Fruit fly (Drosophila melanogaster) whole organism, embryonic: ENCODE results near the gene CG16813.

ENCODE experiments used
- Atf6 ChIP-seq: fragments of 200-800 bp; sonication (Bioruptor generic); IDR thresholded peaks from 2 replicates; pipeline ENCODE4 v1.3.6; 2022; ENCODE audit warnings: missing biosample characterization, missing genetic modification characterization
- BEAF-32 ChIP-seq: fragments of 200-800 bp; sonication (Bioruptor generic); optimal IDR thresholded peaks from 3 replicates; lab custom pipeline; 2017; ENCODE audit warnings: missing biosample characterization, missing genetic modification characterization, mild to moderate bottlenecking, moderate library complexity, missing genetic modification reagents
- Bgb ChIP-seq: fragments of 200-800 bp; sonication (Bioruptor generic); IDR thresholded peaks from 2 replicates; pipeline ENCODE4 v1.3.6; 2022; ENCODE audit warnings: missing biosample characterization, missing genetic modification characterization; ENCODE audit not compliant: partially characterized antibody
- CG11456 ChIP-seq: fragments of 200-800 bp; sonication (Bioruptor generic); IDR thresholded peaks from 3 replicates; pipeline ENCODE4 v1.3.6; 2022; ENCODE audit warnings: missing biosample characterization, missing genetic modification characterization
- CG13624 ChIP-seq: fragments of 200-800 bp; sonication (Bioruptor generic); optimal IDR thresholded peaks from 2 replicates; lab custom pipeline; 2016; ENCODE audit warnings: missing biosample characterization, missing genetic modification characterization
- CG15514 ChIP-seq: fragments of 200-800 bp; sonication (Bioruptor generic); optimal IDR thresholded peaks from 3 replicates; lab custom pipeline; 2017; ENCODE audit warnings: missing biosample characterization, missing genetic modification characterization, mild to moderate bottlenecking, moderate library complexity, missing genetic modification reagents
- CG16813 ChIP-seq: fragments of 200-800 bp; sonication (Bioruptor generic); IDR thresholded peaks from 3 replicates; pipeline ENCODE4 v1.3.6; 2022; ENCODE audit warnings: missing biosample characterization, missing genetic modification characterization; ENCODE audit not compliant: partially characterized antibody
- CG17328 ChIP-seq: fragments of 200-800 bp; sonication (Bioruptor generic); IDR thresholded peaks from 2 replicates; pipeline ENCODE4 v1.3.6; 2022; ENCODE audit warnings: missing biosample characterization, missing genetic modification characterization
- CG2129 ChIP-seq: fragments of 200-800 bp; sonication (Bioruptor generic); IDR thresholded peaks from 2 replicates; pipeline ENCODE4 v1.3.6; 2022; ENCODE audit warnings: missing biosample characterization, missing genetic modification characterization; ENCODE audit not compliant: partially characterized antibody
- CG2199 ChIP-seq: fragments of 200-800 bp; sonication (Bioruptor generic); IDR thresholded peaks from 3 replicates; pipeline ENCODE4 v1.3.6; 2022; ENCODE audit warnings: missing biosample characterization, missing genetic modification characterization
- CG2875 ChIP-seq: fragments of 200-800 bp; sonication (Bioruptor generic); optimal IDR thresholded peaks from 2 replicates; lab custom pipeline; 2017; ENCODE audit warnings: missing biosample characterization, mild to moderate bottlenecking, missing genetic modification characterization, missing genetic modification reagents
- CG3065 ChIP-seq: fragments of 200-800 bp; sonication (Bioruptor generic); optimal IDR thresholded peaks from 2 replicates; lab custom pipeline; 2016; ENCODE audit warnings: missing biosample characterization, missing genetic modification characterization
- CG33213 ChIP-seq: fragments of 200-800 bp; sonication (Bioruptor generic); optimal IDR thresholded peaks from 3 replicates; lab custom pipeline; 2016; ENCODE audit warnings: missing biosample characterization, missing genetic modification characterization
- CG3847 ChIP-seq: fragments of 200-800 bp; sonication (Bioruptor generic); IDR thresholded peaks from 2 replicates; pipeline ENCODE4 v1.3.6; 2022; ENCODE audit warnings: missing biosample characterization, missing genetic modification characterization
- CG5245 ChIP-seq: fragments of 200-800 bp; sonication (Bioruptor generic); optimal IDR thresholded peaks from 3 replicates; lab custom pipeline; 2016; ENCODE audit warnings: missing biosample characterization, missing genetic modification characterization
- CG6654 ChIP-seq: fragments of 200-800 bp; sonication (Bioruptor generic); optimal IDR thresholded peaks from 2 replicates; lab custom pipeline; 2017; ENCODE audit warnings: missing biosample characterization, mild to moderate bottlenecking, missing genetic modification characterization
- CG7271 ChIP-seq: fragments of 200-800 bp; sonication (Bioruptor generic); optimal IDR thresholded peaks from 2 replicates; lab custom pipeline; 2018; ENCODE audit warnings: missing biosample characterization, mild to moderate bottlenecking, missing genetic modification characterization, moderate library complexity
- Camta ChIP-seq: fragments of 200-800 bp; sonication (Bioruptor generic); optimal IDR thresholded peaks from 2 replicates; lab custom pipeline; 2016; ENCODE audit warnings: missing biosample characterization, missing genetic modification characterization
- Chrac-16 ChIP-seq: fragments of 200-800 bp; sonication (Bioruptor generic); optimal IDR thresholded peaks from 3 replicates; lab custom pipeline; 2016; ENCODE audit warnings: missing biosample characterization, missing genetic modification characterization
- CrebB ChIP-seq: fragments of 200-800 bp; sonication (Bioruptor generic); optimal IDR thresholded peaks from 3 replicates; lab custom pipeline; 2018; ENCODE audit warnings: missing biosample characterization, mild to moderate bottlenecking, missing genetic modification characterization
- D19A ChIP-seq: fragments of 200-800 bp; optimal IDR thresholded peaks from 3 replicates; lab custom pipeline; 2019; ENCODE audit warnings: missing biosample characterization, mild to moderate bottlenecking, missing genetic modification characterization, moderate library complexity
- Deaf1 ChIP-seq: fragments of 200-800 bp; optimal IDR thresholded peaks from 3 replicates; lab custom pipeline; 2019; ENCODE audit warnings: missing biosample characterization, mild to moderate bottlenecking, missing genetic modification characterization, moderate library complexity
- Hmr ChIP-seq: fragments of 200-800 bp; sonication (Bioruptor generic); optimal IDR thresholded peaks from 3 replicates; lab custom pipeline; 2017; ENCODE audit warnings: mild to moderate bottlenecking, missing biosample characterization, missing genetic modification reagents, missing genetic modification characterization
- Lpt ChIP-seq: fragments of >200 bp; optimal IDR thresholded peaks from 2 replicates; lab custom pipeline; 2018; ENCODE audit warnings: missing biosample characterization, missing genetic modification characterization
- Med ChIP-seq: fragments of 200-800 bp; sonication (Bioruptor generic); peaks from one replicate; lab custom pipeline; 2016; ENCODE audit warnings: missing biosample characterization, missing genetic modification characterization, mild to moderate bottlenecking, inconsistent platforms, moderate library complexity
- NC2β ChIP-seq: fragments of 200-800 bp; sonication (Bioruptor generic); optimal IDR thresholded peaks from 2 replicates; lab custom pipeline; 2016; ENCODE audit warnings: missing biosample characterization, missing genetic modification characterization
- az2 ChIP-seq: fragments of 200-800 bp; sonication (Bioruptor generic); optimal IDR thresholded peaks from 3 replicates; lab custom pipeline; 2016; ENCODE audit warnings: missing biosample characterization, missing genetic modification characterization
- dati ChIP-seq: fragments of 200-800 bp; sonication (Bioruptor generic); IDR thresholded peaks from 2 replicates; pipeline ENCODE4 v1.3.6; 2022; ENCODE audit warnings: missing biosample characterization, missing genetic modification characterization
- dmrt11E ChIP-seq: fragments of 200-800 bp; sonication (Bioruptor generic); optimal IDR thresholded peaks from 3 replicates; lab custom pipeline; 2018; ENCODE audit warnings: missing biosample characterization, mild to moderate bottlenecking, missing genetic modification characterization, moderate library complexity
- ems ChIP-seq: fragments of 200-800 bp; sonication (Bioruptor generic); optimal IDR thresholded peaks from 3 replicates; lab custom pipeline; 2016; ENCODE audit warnings: missing biosample characterization, missing genetic modification characterization
- fd102C ChIP-seq: fragments of 200-800 bp; sonication (Bioruptor generic); optimal IDR thresholded peaks from 2 replicates; lab custom pipeline; 2018; ENCODE audit warnings: missing biosample characterization, mild to moderate bottlenecking, missing genetic modification characterization, moderate library complexity
- fd3F ChIP-seq: fragments of 200-800 bp; sonication (Bioruptor generic); optimal IDR thresholded peaks from 2 replicates; lab custom pipeline; 2018; ENCODE audit warnings: missing biosample characterization, mild to moderate bottlenecking, missing genetic modification characterization, moderate library complexity
- h ChIP-seq: fragments of >200 bp; optimal IDR thresholded peaks from 2 replicates; lab custom pipeline; 2017
- hbn ChIP-seq: fragments of 200-800 bp; sonication (Bioruptor generic); IDR thresholded peaks from 2 replicates; pipeline ENCODE4 v1.3.6; 2022; ENCODE audit warnings: missing biosample characterization, missing genetic modification characterization; ENCODE audit not compliant: partially characterized antibody
- ind ChIP-seq: fragments of 200-800 bp; sonication (Bioruptor generic); optimal IDR thresholded peaks from 3 replicates; lab custom pipeline; 2016; ENCODE audit warnings: missing biosample characterization, missing genetic modification characterization
- lilli ChIP-seq: fragments of 200-800 bp; sonication (Bioruptor generic); optimal IDR thresholded peaks from 3 replicates; lab custom pipeline; 2016; ENCODE audit warnings: missing biosample characterization, missing genetic modification characterization
- onecut ChIP-seq: fragments of 200-800 bp; sonication (Bioruptor generic); IDR thresholded peaks from 2 replicates; pipeline ENCODE4 v1.3.6; 2022; ENCODE audit warnings: missing biosample characterization, missing genetic modification characterization
- pho ChIP-seq: fragments of 200-800 bp; sonication (Bioruptor generic); optimal IDR thresholded peaks from 2 replicates; lab custom pipeline; 2016; ENCODE audit warnings: missing biosample characterization, missing genetic modification characterization
- pros ChIP-seq: fragments of 200-800 bp; sonication (Bioruptor generic); optimal IDR thresholded peaks from 3 replicates; lab custom pipeline; 2019; ENCODE audit warnings: missing biosample characterization, mild to moderate bottlenecking, missing genetic modification characterization, moderate library complexity
- ro ChIP-seq: fragments of 200-800 bp; sonication (Bioruptor generic); IDR thresholded peaks from 2 replicates; pipeline ENCODE4 v1.3.6; 2022; ENCODE audit warnings: missing biosample characterization, missing genetic modification characterization
- schlank ChIP-seq: fragments of 200-800 bp; sonication (Bioruptor generic); optimal IDR thresholded peaks from 2 replicates; lab custom pipeline; 2018; ENCODE audit warnings: missing biosample characterization, mild to moderate bottlenecking, missing genetic modification characterization
- sens ChIP-seq: fragments of 200-800 bp; sonication (Bioruptor generic); peaks from one replicate; lab custom pipeline; 2016; ENCODE audit warnings: missing biosample characterization, missing genetic modification characterization
- stc ChIP-seq: fragments of 200-800 bp; sonication (Bioruptor generic); IDR thresholded peaks from 2 replicates; pipeline ENCODE4 v1.3.6; 2022; ENCODE audit warnings: missing biosample characterization, missing genetic modification characterization
- tin ChIP-seq: fragments of 200-800 bp; sonication (Bioruptor generic); optimal IDR thresholded peaks from 3 replicates; lab custom pipeline; 2016; ENCODE audit warnings: missing biosample characterization, missing genetic modification characterization
- unpg ChIP-seq: fragments of 200-800 bp; sonication (Bioruptor generic); optimal IDR thresholded peaks from 3 replicates; lab custom pipeline; 2018; ENCODE audit warnings: missing biosample characterization, mild to moderate bottlenecking, missing genetic modification characterization, moderate library complexity
- usp ChIP-seq: fragments of >200 bp; optimal IDR thresholded peaks from 2 replicates; lab custom pipeline; 2017; ENCODE audit warnings: missing biosample characterization, missing genetic modification characterization
- wor ChIP-seq: fragments of 200-800 bp; sonication (Bioruptor generic); IDR thresholded peaks from 2 replicates; pipeline ENCODE4 v1.3.6; 2022; ENCODE audit warnings: missing biosample characterization, missing genetic modification characterization
- zen ChIP-seq: fragments of 200-800 bp; sonication (Bioruptor generic); optimal IDR thresholded peaks from 3 replicates; lab custom pipeline; 2018; ENCODE audit warnings: missing biosample characterization, mild to moderate bottlenecking, missing genetic modification characterization, moderate library complexity

Gene CG16813

dm6 chr2L:13239689-13240088 is 12.4 kb downstream of the CG16813 start, which contains the start of gene Jhbp13:
Jhbp13 (plus strand) TSS chr2L:13239989.
- TF ChIP-seq NC2β (GFP tag; lab: Kevin White, UChicago) (no peak), Lpt (no peak), CG3847 (GFP tag; lab: Robert Waterston, UW) (no peak), ind (GFP tag; lab: Kevin White, UChicago) (no peak), Bgb (GFP tag; lab: Robert Waterston, UW) (no peak), fd3F (GFP tag; lab: Kevin White, UChicago) (no peak), schlank (no peak), dmrt11E (tag; lab: Kevin White, UChicago) (no peak), h (no peak), Chrac-16 (GFP tag; lab: Kevin White, UChicago) (no peak), CG13624 (GFP tag; lab: Kevin White, UChicago) (no peak), CG3065 (GFP tag; lab: Kevin White, UChicago) (no peak), CG16813 (GFP tag; lab: Robert Waterston, UW) (no peak)

dm6 chr2L:13244759-13245308 is 17.5 kb downstream of the CG16813 start:
- TF ChIP-seq CG17328 (GFP tag; lab: Robert Waterston, UW) (0 out of 2 replicates have a peak, but pooled peaks have one; percentile 14), CG2199 (GFP tag; lab: Robert Waterston, UW) (peak; percentile 69; the same call in 1 of the 3 replicates), CG33213 (GFP tag; lab: Kevin White, UChicago) (no peak), D19A (tag; lab: Kevin White, UChicago) (no peak), pros (GFP tag; lab: Kevin White, UChicago) (peak; percentile 95), usp (GFP tag; lab: Kevin White, UChicago) (no peak), sens (GFP tag; lab: Kevin White, UChicago) (peak; percentile 81), stc (no peak), Med (GFP tag; lab: Kevin White, UChicago) (peak; percentile 60), hbn (GFP tag; lab: Robert Waterston, UW) (no peak), tin (GFP tag; lab: Kevin White, UChicago) (no peak), BEAF-32 (no peak), zen (peak; percentile 10), onecut (GFP tag; lab: Robert Waterston, UW) (no peak)

- TF ChIP-seq CrebB (tag; lab: Kevin White, UChicago): no peak
- TF ChIP-seq unpg (GFP tag; lab: Kevin White, UChicago): no peak
- peak; percentile 96 for TF ChIP-seq CG15514 (GFP tag; lab: Kevin White, UChicago)
- no peak for TF ChIP-seq CG7271 (tag; lab: Kevin White, UChicago)
- TF ChIP-seq Deaf1 (tag; lab: Kevin White, UChicago): peak; percentile 93
- TF ChIP-seq wor (GFP tag; lab: Robert Waterston, UW): no peak
- TF ChIP-seq ro: no peak
- no peak for TF ChIP-seq dati (GFP tag; lab: Robert Waterston, UW)
- TF ChIP-seq ems (GFP tag; lab: Kevin White, UChicago): no peak
- TF ChIP-seq CG2875: no peak
- TF ChIP-seq lilli (GFP tag; lab: Kevin White, UChicago): no peak
- no peak for TF ChIP-seq Camta (GFP tag; lab: Kevin White, UChicago)
- no peak for TF ChIP-seq CG5245 (GFP tag; lab: Kevin White, UChicago)
- TF ChIP-seq CG2129 (GFP tag; lab: Robert Waterston, UW): no peak
- no peak for TF ChIP-seq az2 (GFP tag; lab: Kevin White, UChicago)
- TF ChIP-seq fd102C (GFP tag; lab: Kevin White, UChicago): no peak
- no peak for TF ChIP-seq dmrt11E (tag; lab: Kevin White, UChicago)
- no peak for TF ChIP-seq pho (GFP tag; lab: Kevin White, UChicago)
- TF ChIP-seq Hmr (GFP tag; lab: Kevin White, UChicago): no peak
- TF ChIP-seq Atf6 (GFP tag; lab: Robert Waterston, UW): no peak
- TF ChIP-seq CG11456 (GFP tag; lab: Robert Waterston, UW): no peak
- TF ChIP-seq CG6654 (GFP tag; lab: Kevin White, UChicago): peak; percentile 54
Observed at dm6 chr2L:13245855-13246645, 18.7 kb downstream of the CG16813 start, which contains the start of gene CG16820. CG16820 (plus strand) TSS chr2L:13246232.
